Fruit fly (Drosophila melanogaster) whole organism: ENCODE results near the gene CG15498.

Experiments
- CG8478 ChIP-seq: fragments of >200 bp; optimal IDR thresholded peaks from 2 replicates; lab custom pipeline; 2018; ENCODE audit warnings: inconsistent platforms
- Dll ChIP-seq: fragments of >200 bp; optimal IDR thresholded peaks from 2 replicates; lab custom pipeline; 2017
- EcR ChIP-seq, 2 experiments: fragments of >200 bp; optimal IDR thresholded peaks; 2 replicates each; lab custom pipeline; 2017; ENCODE audit warnings: missing biosample characterization in 2 of 2, missing genetic modification characterization in 2 of 2, missing genetic modification reagents in 2 of 2
- pan ChIP-seq: fragments of >200 bp; optimal IDR thresholded peaks from 2 replicates; lab custom pipeline; 2017
- psq ChIP-seq: fragments of >200 bp; optimal IDR thresholded peaks from 2 replicates; lab custom pipeline; 2017
- usp ChIP-seq: fragments of >200 bp; optimal IDR thresholded peaks from 2 replicates; lab custom pipeline; 2017; ENCODE audit warnings: missing biosample characterization, missing genetic modification characterization, mixed read lengths

The CG15498 gene

dm6 chr3R:21569049-21569448 is at the start of gene CG15498:
TSS of gene CG15498 (minus strand) at chr3R:21569149.
- TF ChIP-seq EcR (GFP tag; optimal IDR thresholded peaks at IDR 0.05; lab: Kevin White, UChicago), result no peak
- no peak for TF ChIP-seq Dll
- TF ChIP-seq psq, result no peak
- TF ChIP-seq usp (GFP tag; lab: Kevin White, UChicago), result no peak
- no peak for TF ChIP-seq CG8478 (lab: Kevin White, UChicago)
- no peak for TF ChIP-seq pan (lab: Kevin White, UChicago)

dm6 chr3R:21618299-21619116 is 49.6 kb upstream of the CG15498 start:
- TF ChIP-seq Dll (peak; percentile 86), CG8478 (lab: Kevin White, UChicago) (no peak), EcR (GFP tag; optimal IDR thresholded peaks at IDR 0.05; lab: Kevin White, UChicago) (no peak), usp (GFP tag; lab: Kevin White, UChicago) (no peak), pan (lab: Kevin White, UChicago) (no peak)

- TF ChIP-seq psq (no peak), usp (GFP tag; lab: Kevin White, UChicago) (no peak), pan (lab: Kevin White, UChicago) (no peak), EcR (GFP tag; optimal IDR thresholded peaks at IDR 0.05; lab: Kevin White, UChicago) (peak; percentile 92 to 96), Dll (peak; percentile 45), CG8478 (lab: Kevin White, UChicago) (no peak)
Measured at dm6 chr3R:21616061-21616851, 47.3 kb upstream of the CG15498 start.

dm6 chr3R:21614858-21615427 is 46.0 kb upstream of the CG15498 start:
- TF ChIP-seq usp (GFP tag; lab: Kevin White, UChicago), result no peak
- TF ChIP-seq Dll, result no peak
- no peak for TF ChIP-seq EcR (GFP tag; optimal IDR thresholded peaks at IDR 0.05; lab: Kevin White, UChicago)
- no peak for TF ChIP-seq pan (lab: Kevin White, UChicago)
- TF ChIP-seq psq, result no peak
- TF ChIP-seq CG8478 (lab: Kevin White, UChicago), result no peak

- no peak for TF ChIP-seq Dll
- no peak for TF ChIP-seq CG8478 (lab: Kevin White, UChicago)
- no peak for TF ChIP-seq psq
- no peak for TF ChIP-seq EcR (GFP tag; optimal IDR thresholded peaks at IDR 0.05; lab: Kevin White, UChicago)
Measured at dm6 chr3R:21613322-21613807, 44.4 kb upstream of the CG15498 start.

DNA sequence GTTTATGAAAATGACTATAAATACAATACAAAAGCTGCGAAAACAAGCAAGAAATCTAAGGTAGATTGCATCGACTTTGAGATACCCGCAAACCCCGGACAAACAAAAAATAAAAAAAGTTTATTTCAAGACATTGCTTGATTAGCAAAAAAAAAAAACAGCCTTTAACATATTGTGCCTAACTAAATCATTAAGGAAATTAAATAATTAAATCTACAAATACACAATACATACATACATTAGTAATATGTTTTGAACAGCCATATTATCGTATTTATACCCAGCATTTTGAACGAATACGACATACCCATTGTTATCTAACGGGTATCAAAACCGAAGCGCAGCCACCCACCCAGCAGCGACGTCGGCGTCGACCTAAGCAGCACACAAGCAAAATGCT is 44.0 kb upstream of the CG15498 start:
- TF ChIP-seq CG8478 (lab: Kevin White, UChicago), result no peak

- no peak for TF ChIP-seq usp (GFP tag; lab: Kevin White, UChicago)
- no peak for TF ChIP-seq EcR (GFP tag; optimal IDR thresholded peaks at IDR 0.05; lab: Kevin White, UChicago)
- no peak for TF ChIP-seq Dll
- no peak for TF ChIP-seq psq
- no peak for TF ChIP-seq pan (lab: Kevin White, UChicago)
- TF ChIP-seq CG8478 (lab: Kevin White, UChicago), result no peak
Measured at dm6 chr3R:21611629-21612180, 42.8 kb upstream of the CG15498 start.

dm6 chr3R:21608275-21609035 is 39.5 kb upstream of the CG15498 start:
- no peak for TF ChIP-seq psq
- no peak for TF ChIP-seq CG8478 (lab: Kevin White, UChicago)
- TF ChIP-seq pan (lab: Kevin White, UChicago), result no peak
- TF ChIP-seq usp (GFP tag; lab: Kevin White, UChicago), result no peak
- peak in 1 of 2 experiments; percentile 56 for TF ChIP-seq EcR (GFP tag; optimal IDR thresholded peaks at IDR 0.05; lab: Kevin White, UChicago)
- peak; percentile 14 for TF ChIP-seq Dll

DNA sequence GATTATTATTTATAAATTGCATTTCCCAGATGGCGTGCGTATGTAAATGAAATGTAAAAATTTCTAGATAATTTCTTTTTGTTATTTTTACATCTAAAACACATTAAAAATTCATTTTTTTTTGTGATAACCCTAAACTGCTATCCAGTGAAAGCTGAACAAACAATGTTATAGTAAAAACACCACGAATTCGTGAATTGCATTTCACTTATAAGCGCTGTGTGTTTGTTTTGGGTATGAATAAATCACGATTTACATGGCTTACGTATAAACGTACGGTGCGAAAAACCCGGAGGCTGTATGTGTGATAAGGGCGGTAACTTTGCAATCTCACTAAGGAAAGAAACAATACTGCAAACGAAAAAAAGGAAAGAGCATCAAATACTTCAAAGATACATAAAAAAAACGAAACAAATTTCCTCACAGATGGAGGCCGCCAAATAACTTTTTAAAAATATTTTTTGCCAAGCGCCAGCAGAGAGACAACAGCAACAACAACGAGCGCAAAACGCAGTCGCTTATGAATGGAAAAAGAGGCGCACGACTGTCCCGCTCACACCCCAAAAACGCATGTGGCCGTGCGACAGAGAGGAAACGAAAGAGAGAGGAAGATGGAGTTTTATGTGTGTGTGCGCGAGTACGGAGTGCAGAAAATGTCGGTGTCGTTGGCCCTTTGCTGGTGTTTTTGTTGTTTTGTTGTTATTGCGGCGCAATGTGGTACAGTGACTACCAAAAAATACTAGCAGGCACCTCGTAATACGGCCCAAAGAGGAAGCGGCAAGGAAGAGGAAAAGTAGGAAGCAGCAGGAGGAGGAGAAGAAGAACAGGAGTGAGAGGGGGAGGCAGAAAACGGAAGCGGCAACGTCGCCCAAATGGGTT is 37.5 kb upstream of the CG15498 start:
- TF ChIP-seq EcR (GFP tag; optimal IDR thresholded peaks at IDR 0.05; lab: Kevin White, UChicago) (peak; percentile 93 to 94), pan (lab: Kevin White, UChicago) (no peak), psq (no peak), CG8478 (lab: Kevin White, UChicago) (no peak), Dll (peak; percentile 61)

DNA sequence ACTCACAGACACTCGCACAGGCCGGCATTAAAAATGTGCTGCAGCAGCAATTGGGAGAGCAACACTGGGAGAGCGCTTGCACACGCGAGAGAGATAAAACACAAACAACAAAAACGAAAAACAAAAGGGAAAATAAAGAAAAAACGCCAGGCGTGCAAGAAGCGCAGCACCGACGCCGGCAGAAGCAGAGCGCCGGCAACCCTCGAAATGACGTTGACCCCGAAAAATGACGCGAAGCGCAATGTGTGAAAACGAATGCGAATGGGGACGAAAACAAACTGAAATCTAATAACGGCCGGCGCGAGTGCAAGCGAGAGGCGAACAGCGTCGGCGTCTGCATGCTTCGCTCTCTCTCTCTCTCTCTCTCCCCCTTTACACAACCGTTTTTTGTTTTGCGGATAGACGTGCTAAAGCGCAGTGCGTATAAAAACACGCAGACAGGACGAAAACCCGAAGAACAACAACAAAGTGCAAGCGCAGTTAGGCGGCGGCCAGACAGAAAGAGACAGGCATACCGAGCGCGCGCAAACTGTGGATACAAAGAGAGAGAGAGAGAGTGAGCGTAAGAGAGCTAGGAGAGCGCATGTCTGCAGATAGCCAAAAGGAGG is 36.4 kb upstream of the CG15498 start:
- TF ChIP-seq usp (GFP tag; lab: Kevin White, UChicago) (no peak), pan (lab: Kevin White, UChicago) (no peak), Dll (peak; percentile 75), EcR (GFP tag; optimal IDR thresholded peaks at IDR 0.05; lab: Kevin White, UChicago) (peak; percentile 88 to 96), psq (peak; percentile 52), CG8478 (lab: Kevin White, UChicago) (peak; percentile 15)
